Worm (Caenorhabditis elegans) whole organism, L4 larva: ENCODE measurements around the gene nhr-26.

ENCODE experiments used
- ceh-44 ChIP-seq: fragments of 200-800 bp; sonication (Bioruptor generic); IDR thresholded peaks from 2 replicates; pipeline ENCODE4 v1.3.6; 2022; ENCODE audit warnings: missing genetic modification reagents, missing genetic modification characterization, missing compliant biosample characterization
- dpl-1 ChIP-seq: fragments of 150-350 bp; optimal IDR thresholded peaks from 2 replicates; lab custom pipeline; 2014; ENCODE audit warnings: missing biosample characterization, missing genetic modification reagents, missing genetic modification characterization
- fos-1 ChIP-seq: fragments of 150-350 bp; optimal IDR thresholded peaks from 2 replicates; lab custom pipeline; 2014; ENCODE audit warnings: missing biosample characterization, missing genetic modification characterization
- hif-1 ChIP-seq, 2 experiments: sonication (generic microtip); optimal IDR thresholded peaks; 2 replicates each; lab custom pipeline; 2016 to 2017; ENCODE audit warnings: missing compliant biosample characterization in 2 of 2, missing genetic modification characterization in 2 of 2, missing genetic modification reagents in 2 of 2, missing genotype in 2 of 2, mild to moderate bottlenecking in 1 of 2
- lir-3 ChIP-seq: sonication (generic microtip); optimal IDR thresholded peaks from 2 replicates; lab custom pipeline; 2016; ENCODE audit warnings: mild to moderate bottlenecking, missing genetic modification characterization, missing compliant biosample characterization
- mxl-2 ChIP-seq: fragments of 200-800 bp; sonication (Bioruptor generic); conservative IDR thresholded peaks from 2 replicates; pipeline ENCODE4 v1.3.6; 2022; ENCODE audit warnings: missing genetic modification reagents, missing genetic modification characterization, missing compliant biosample characterization
- nhr-10 ChIP-seq: fragments of 150-350 bp; optimal IDR thresholded peaks from 2 replicates; lab custom pipeline; 2014; ENCODE audit warnings: missing biosample characterization, missing genetic modification characterization
- nhr-25 ChIP-seq: sonication (generic microtip); optimal IDR thresholded peaks from 2 replicates; lab custom pipeline; 2017; ENCODE audit warnings: missing genetic modification characterization, mild to moderate bottlenecking, missing compliant biosample characterization, antibody characterized with exemption, moderate library complexity, borderline replicate concordance; ENCODE audit not compliant: insufficient read depth
- skn-1 ChIP-seq: fragments of 150-350 bp; optimal IDR thresholded peaks from 2 replicates; lab custom pipeline; 2014; ENCODE audit warnings: missing biosample characterization, missing genetic modification characterization

ce11 chrX:12667804-12668511, 32.3 kb downstream of the nhr-26 start, which contains the start of gene nhr-17:
- TF ChIP-seq ceh-44 (GFP tag; lab: Robert Waterston, UW) (no peak), mxl-2 (no peak), nhr-25 (tag; lab: Kevin White, UChicago) (no peak), nhr-10 (tag; lab: Kevin White, UChicago) (no peak), dpl-1 (GFP tag; lab: Kevin White, UChicago) (no peak), fos-1 (tag; lab: Kevin White, UChicago) (no peak), lir-3 (no peak), skn-1 (no peak), hif-1 (tag; optimal IDR thresholded peaks at IDR 0.05; lab: Kevin White, UChicago) (no peak)
